Fruit fly (Drosophila melanogaster) whole organism, embryonic: ENCODE data around the gene stck.
A peak's percentile ranks its signal among the peaks of the same experiment; 100 is the strongest.

Source experiments
- CG1024 ChIP-seq: fragments of 200-800 bp; sonication (Bioruptor generic); IDR thresholded peaks from 2 replicates; pipeline ENCODE4 v1.3.6; 2022; ENCODE audit warnings: missing biosample characterization, missing genetic modification characterization
- CG10543 ChIP-seq: fragments of 200-800 bp; sonication (Bioruptor generic); optimal IDR thresholded peaks from 3 replicates; lab custom pipeline; 2017; ENCODE audit warnings: missing biosample characterization, mild to moderate bottlenecking, missing genetic modification characterization, moderate library complexity
- CG11085 ChIP-seq: fragments of 200-800 bp; sonication (Bioruptor generic); IDR thresholded peaks from 2 replicates; pipeline ENCODE4 v1.3.6; 2022; ENCODE audit warnings: missing biosample characterization, missing genetic modification characterization
- CG11398 ChIP-seq: fragments of 200-800 bp; sonication (Bioruptor generic); optimal IDR thresholded peaks from 2 replicates; lab custom pipeline; 2016; ENCODE audit warnings: missing biosample characterization, missing genetic modification characterization
- CG12104 ChIP-seq: fragments of 200-800 bp; sonication (Bioruptor generic); optimal IDR thresholded peaks from 3 replicates; lab custom pipeline; 2016; ENCODE audit warnings: missing biosample characterization, missing genetic modification characterization
- CG14860 ChIP-seq: fragments of 200-800 bp; sonication (Bioruptor generic); IDR thresholded peaks from 3 replicates; pipeline ENCODE4 v1.3.6; 2022; ENCODE audit warnings: missing biosample characterization, missing genetic modification characterization; ENCODE audit not compliant: partially characterized antibody
- CG15073 ChIP-seq: fragments of 200-800 bp; sonication (Bioruptor generic); optimal IDR thresholded peaks from 2 replicates; lab custom pipeline; 2016; ENCODE audit warnings: missing biosample characterization, missing genetic modification characterization
- CG1832 ChIP-seq: fragments of 200-800 bp; sonication (Bioruptor generic); optimal IDR thresholded peaks from 2 replicates; lab custom pipeline; 2017; ENCODE audit warnings: missing biosample characterization, mild to moderate bottlenecking, missing genetic modification characterization, inconsistent platforms
- CG2116 ChIP-seq: fragments of 200-800 bp; sonication (Bioruptor generic); optimal IDR thresholded peaks from 3 replicates; lab custom pipeline; 2018; ENCODE audit warnings: missing biosample characterization, mild to moderate bottlenecking, missing genetic modification characterization
- CG2712 ChIP-seq: fragments of 200-800 bp; optimal IDR thresholded peaks from 3 replicates; lab custom pipeline; 2019; ENCODE audit warnings: missing biosample characterization, mild to moderate bottlenecking, missing genetic modification characterization, moderate library complexity
- CG31365 ChIP-seq: fragments of 200-800 bp; sonication (Bioruptor generic); optimal IDR thresholded peaks from 2 replicates; lab custom pipeline; 2018; ENCODE audit warnings: missing biosample characterization, mild to moderate bottlenecking, missing genetic modification characterization
- CG31388 ChIP-seq: fragments of 200-800 bp; sonication (Bioruptor generic); optimal IDR thresholded peaks from 2 replicates; lab custom pipeline; 2016; ENCODE audit warnings: missing biosample characterization, missing genetic modification characterization
- CG32532 ChIP-seq: fragments of 200-800 bp; sonication (Bioruptor generic); IDR thresholded peaks from 2 replicates; pipeline ENCODE4 v1.3.6; 2022; ENCODE audit warnings: missing biosample characterization, missing genetic modification characterization
- CG32767 ChIP-seq: fragments of 200-800 bp; sonication (Bioruptor generic); IDR thresholded peaks from 2 replicates; pipeline ENCODE4 v1.3.6; 2022; ENCODE audit warnings: missing biosample characterization, missing genetic modification characterization
- CG4707 ChIP-seq: fragments of 200-800 bp; sonication (Bioruptor generic); optimal IDR thresholded peaks from 2 replicates; lab custom pipeline; 2018; ENCODE audit warnings: missing biosample characterization, mild to moderate bottlenecking, missing genetic modification characterization, moderate library complexity
- CG4730 ChIP-seq: fragments of 200-800 bp; sonication (Bioruptor generic); IDR thresholded peaks from 2 replicates; pipeline ENCODE4 v1.3.6; 2022; ENCODE audit warnings: missing biosample characterization, missing genetic modification characterization
- CG6689 ChIP-seq: fragments of 200-800 bp; sonication (Bioruptor generic); IDR thresholded peaks from 2 replicates; pipeline ENCODE4 v1.3.6; 2022; ENCODE audit warnings: missing biosample characterization, missing genetic modification characterization
- D ChIP-seq, 2 experiments: fragments of 200-800 bp in 1 of 2; fragments of >200 bp in 1 of 2; sonication (Bioruptor generic) in 1 of 2; optimal IDR thresholded peaks; 2 replicates in 1 of 2; 3 replicates in 1 of 2; lab custom pipeline; 2017; ENCODE audit warnings: mild to moderate bottlenecking in 1 of 2, missing biosample characterization in 1 of 2, missing genetic modification characterization in 1 of 2, missing genetic modification reagents in 1 of 2
- Deaf1 ChIP-seq: fragments of 200-800 bp; optimal IDR thresholded peaks from 3 replicates; lab custom pipeline; 2019; ENCODE audit warnings: missing biosample characterization, mild to moderate bottlenecking, missing genetic modification characterization, moderate library complexity
- Dip2 ChIP-seq: fragments of 200-800 bp; sonication (Bioruptor generic); IDR thresholded peaks from 2 replicates; pipeline ENCODE4 v1.3.6; 2022; ENCODE audit warnings: missing biosample characterization, missing genetic modification characterization
- Doc2 ChIP-seq: fragments of 200-800 bp; sonication (Bioruptor generic); IDR thresholded peaks from 2 replicates; pipeline ENCODE4 v1.3.6; 2022; ENCODE audit warnings: missing biosample characterization, missing genetic modification characterization
- Doc3 ChIP-seq: fragments of 200-800 bp; sonication (Bioruptor generic); IDR thresholded peaks from 3 replicates; pipeline ENCODE4 v1.3.6; 2022; ENCODE audit warnings: missing biosample characterization, missing genetic modification characterization; ENCODE audit not compliant: partially characterized antibody
- Gsc ChIP-seq: fragments of 200-800 bp; sonication (Bioruptor generic); IDR thresholded peaks from 2 replicates; pipeline ENCODE4 v1.3.6; 2022; ENCODE audit warnings: missing biosample characterization, missing genetic modification characterization
- HLH3B ChIP-seq: fragments of 200-800 bp; sonication (Bioruptor generic); IDR thresholded peaks from 2 replicates; pipeline ENCODE4 v1.3.6; 2022; ENCODE audit warnings: missing biosample characterization, missing genetic modification characterization
- HLH54F ChIP-seq: fragments of 200-800 bp; sonication (Bioruptor generic); optimal IDR thresholded peaks from 3 replicates; lab custom pipeline; 2016; ENCODE audit warnings: missing biosample characterization, missing genetic modification characterization
- HmgD ChIP-seq: fragments of 200-800 bp; sonication (Bioruptor generic); optimal IDR thresholded peaks from 3 replicates; lab custom pipeline; 2016; ENCODE audit warnings: missing biosample characterization, missing genetic modification characterization
- Hr39 ChIP-seq: fragments of >200 bp; optimal IDR thresholded peaks from 2 replicates; lab custom pipeline; 2017
- Max ChIP-seq: fragments of 200-800 bp; sonication (Bioruptor generic); optimal IDR thresholded peaks from 2 replicates; lab custom pipeline; 2016; ENCODE audit warnings: missing biosample characterization, mild to moderate bottlenecking, missing genetic modification characterization
- Mes4 ChIP-seq: fragments of 200-800 bp; sonication (Bioruptor generic); optimal IDR thresholded peaks from 2 replicates; lab custom pipeline; 2016; ENCODE audit warnings: missing biosample characterization, missing genetic modification characterization
- NC2β ChIP-seq: fragments of 200-800 bp; sonication (Bioruptor generic); optimal IDR thresholded peaks from 2 replicates; lab custom pipeline; 2016; ENCODE audit warnings: missing biosample characterization, missing genetic modification characterization
- NK7.1 ChIP-seq: fragments of 200-800 bp; sonication (Bioruptor generic); optimal IDR thresholded peaks from 3 replicates; lab custom pipeline; 2016; ENCODE audit warnings: missing biosample characterization, missing genetic modification characterization
- Sin3A ChIP-seq: fragments of >200 bp; optimal IDR thresholded peaks from 2 replicates; lab custom pipeline; 2018
- Six4 ChIP-seq: fragments of 200-800 bp; sonication (Bioruptor generic); optimal IDR thresholded peaks from 2 replicates; lab custom pipeline; 2016; ENCODE audit warnings: missing biosample characterization, missing genetic modification characterization
- Vsx1 ChIP-seq: fragments of 200-800 bp; sonication (Bioruptor generic); optimal IDR thresholded peaks from 2 replicates; lab custom pipeline; 2017; ENCODE audit warnings: missing biosample characterization, mild to moderate bottlenecking, missing genetic modification characterization, missing genetic modification reagents
- ac ChIP-seq: fragments of 200-800 bp; sonication (Bioruptor generic); optimal IDR thresholded peaks from 3 replicates; lab custom pipeline; 2017; ENCODE audit warnings: missing biosample characterization, mild to moderate bottlenecking, missing genetic modification characterization
- ara ChIP-seq: fragments of 200-800 bp; sonication (Bioruptor generic); IDR thresholded peaks from 2 replicates; pipeline ENCODE4 v1.3.6; 2022; ENCODE audit warnings: missing biosample characterization, missing genetic modification characterization
- az2 ChIP-seq: fragments of 200-800 bp; sonication (Bioruptor generic); optimal IDR thresholded peaks from 3 replicates; lab custom pipeline; 2016; ENCODE audit warnings: missing biosample characterization, missing genetic modification characterization
- bsh ChIP-seq, 2 experiments: fragments of 200-800 bp; sonication (Bioruptor generic); optimal IDR thresholded peaks; 2 replicates each; lab custom pipeline; 2017 to 2018; ENCODE audit warnings: mild to moderate bottlenecking in 2 of 2, missing biosample characterization in 2 of 2, missing genetic modification characterization in 2 of 2, moderate library complexity in 1 of 2
- dati ChIP-seq: fragments of 200-800 bp; sonication (Bioruptor generic); IDR thresholded peaks from 2 replicates; pipeline ENCODE4 v1.3.6; 2022; ENCODE audit warnings: missing biosample characterization, missing genetic modification characterization
- fru ChIP-seq: fragments of >200 bp; optimal IDR thresholded peaks from 2 replicates; lab custom pipeline; 2017
- gro ChIP-seq: fragments of 200-800 bp; sonication (Bioruptor generic); optimal IDR thresholded peaks from 2 replicates; lab custom pipeline; 2016; ENCODE audit warnings: missing biosample characterization, missing genetic modification characterization
- jigr1 ChIP-seq: fragments of 200-800 bp; sonication (Bioruptor generic); IDR thresholded peaks from 3 replicates; pipeline ENCODE4 v1.3.6; 2022; ENCODE audit warnings: missing biosample characterization, missing genetic modification characterization
- lola ChIP-seq, 3 experiments: fragments of >200 bp in 2 of 3; fragments of 200-800 bp in 1 of 3; sonication (Bioruptor generic) in 1 of 3; optimal IDR thresholded peaks; 2 replicates each; lab custom pipeline; 2017 to 2019; ENCODE audit warnings: missing biosample characterization in 3 of 3, missing genetic modification characterization in 3 of 3, mild to moderate bottlenecking in 1 of 3, moderate library complexity in 1 of 3
- nerfin-2 ChIP-seq: fragments of 200-800 bp; sonication (Bioruptor generic); IDR thresholded peaks from 2 replicates; pipeline ENCODE4 v1.3.6; 2022; ENCODE audit warnings: missing biosample characterization, missing genetic modification characterization; ENCODE audit not compliant: partially characterized antibody
- org-1 ChIP-seq: fragments of 200-800 bp; sonication (Bioruptor generic); optimal IDR thresholded peaks from 2 replicates; lab custom pipeline; 2017; ENCODE audit warnings: missing biosample characterization, missing genetic modification characterization
- p53 ChIP-seq: fragments of 200-800 bp; sonication (Bioruptor generic); optimal IDR thresholded peaks from 2 replicates; lab custom pipeline; 2016; ENCODE audit warnings: missing biosample characterization, missing genetic modification characterization
- pb ChIP-seq: fragments of 200-800 bp; sonication (Bioruptor generic); optimal IDR thresholded peaks from 3 replicates; lab custom pipeline; 2016; ENCODE audit warnings: missing biosample characterization, missing genetic modification characterization
- ro ChIP-seq: fragments of 200-800 bp; sonication (Bioruptor generic); IDR thresholded peaks from 2 replicates; pipeline ENCODE4 v1.3.6; 2022; ENCODE audit warnings: missing biosample characterization, missing genetic modification characterization
- sna ChIP-seq: fragments of 200-800 bp; sonication (Bioruptor generic); IDR thresholded peaks from 2 replicates; pipeline ENCODE4 v1.3.6; 2022; ENCODE audit warnings: missing biosample characterization, missing genetic modification characterization; ENCODE audit not compliant: partially characterized antibody
- sob ChIP-seq: fragments of 200-800 bp; sonication (Bioruptor generic); IDR thresholded peaks from 2 replicates; pipeline ENCODE4 v1.3.6; 2022; ENCODE audit warnings: missing biosample characterization, missing genetic modification characterization
- unc-4 ChIP-seq: fragments of 200-800 bp; sonication (Bioruptor generic); IDR thresholded peaks from 2 replicates; pipeline ENCODE4 v1.3.6; 2022; ENCODE audit warnings: missing biosample characterization, missing genetic modification characterization; ENCODE audit not compliant: partially characterized antibody
- vvl ChIP-seq: fragments of 200-800 bp; sonication (Bioruptor generic); IDR thresholded peaks from 2 replicates; pipeline ENCODE4 v1.3.6; 2022; ENCODE audit warnings: missing biosample characterization, missing genetic modification characterization

Gene stck

DNA sequence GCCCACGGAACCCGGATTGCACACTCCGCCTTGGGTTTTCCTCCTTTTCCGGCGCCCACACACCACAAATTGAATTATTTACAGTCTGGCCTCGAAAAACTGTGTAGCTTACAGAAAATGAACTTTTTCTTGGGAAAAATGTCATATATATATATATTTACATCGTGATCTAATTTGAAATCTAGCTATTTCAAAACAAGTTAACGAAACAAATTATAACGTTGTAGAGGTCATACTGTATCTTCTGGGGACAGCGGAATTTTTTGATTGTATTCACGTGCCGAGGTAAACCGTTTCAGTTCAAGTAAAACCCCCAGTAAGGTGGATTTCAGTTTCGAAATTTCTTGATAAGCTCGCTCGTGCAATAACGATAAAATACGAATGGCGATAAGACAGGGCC lies 2.3 kb upstream of the stck start (continued):
- no peak for TF ChIP-seq dati (GFP tag; lab: Robert Waterston, UW)
- no peak for TF ChIP-seq CG1832 (GFP tag; lab: Kevin White, UChicago)
- TF ChIP-seq unc-4 = no peak
- TF ChIP-seq org-1 = peak; percentile 11
- TF ChIP-seq nerfin-2 = no peak
- TF ChIP-seq NK7.1 = no peak
- TF ChIP-seq CG31365 (tag; lab: Kevin White, UChicago) = no peak
- TF ChIP-seq ara (GFP tag; lab: Robert Waterston, UW) = peak; percentile 23; the same call in 1 of the 2 replicates
- TF ChIP-seq Hr39 (lab: Kevin White, UChicago) = no peak
- no peak for TF ChIP-seq Max (GFP tag; lab: Kevin White, UChicago)
- no peak for TF ChIP-seq Deaf1 (tag; lab: Kevin White, UChicago)
- TF ChIP-seq az2 = peak; percentile 23
- no peak for TF ChIP-seq Six4 (GFP tag; lab: Kevin White, UChicago)
- no peak for TF ChIP-seq Sin3A (lab: Kevin White, UChicago)
- no peak for TF ChIP-seq CG2116
- 0 out of 2 replicates have a peak, but pooled peaks have one; percentile 28 for TF ChIP-seq CG32767 (GFP tag; lab: Robert Waterston, UW)
- peak; percentile 47 for TF ChIP-seq CG4730 (GFP tag; lab: Robert Waterston, UW)
- no peak for TF ChIP-seq ac (GFP tag; lab: Kevin White, UChicago)
- peak; percentile 42 for TF ChIP-seq CG2712 (tag; lab: Kevin White, UChicago)
- no peak for TF ChIP-seq ro (GFP tag; lab: Robert Waterston, UW)
- TF ChIP-seq CG11085 (GFP tag; lab: Robert Waterston, UW) = peak; percentile 68
- TF ChIP-seq CG31388 (GFP tag; lab: Kevin White, UChicago) = no peak
- no peak for TF ChIP-seq Doc2
- no peak for TF ChIP-seq p53
- TF ChIP-seq CG1024 (GFP tag; lab: Robert Waterston, UW) = 0 out of 2 replicates have a peak, but pooled peaks have one; percentile 16
- peak; percentile 62 for TF ChIP-seq HLH3B (GFP tag; lab: Robert Waterston, UW)
- no peak for TF ChIP-seq Dip2 (GFP tag; lab: Robert Waterston, UW)
- TF ChIP-seq vvl (GFP tag; lab: Robert Waterston, UW) = peak; percentile 87
- TF ChIP-seq Gsc (GFP tag; lab: Robert Waterston, UW) = no peak
- TF ChIP-seq sna (GFP tag; lab: Robert Waterston, UW) = no peak
- peak; percentile 10 for TF ChIP-seq Vsx1 (GFP tag; lab: Kevin White, UChicago)
- no peak for TF ChIP-seq CG11398 (GFP tag; lab: Kevin White, UChicago)
- TF ChIP-seq bsh (GFP tag; optimal IDR thresholded peaks at IDR 0.05; lab: Kevin White, UChicago) = peak in 1 of 2 experiments; percentile 55
- peak; percentile 73 for TF ChIP-seq CG32532 (GFP tag; lab: Robert Waterston, UW)
- peak; percentile 2 for TF ChIP-seq HLH54F (GFP tag; lab: Kevin White, UChicago)
- TF ChIP-seq gro (GFP tag; lab: Kevin White, UChicago) = no peak
- no peak for TF ChIP-seq CG12104 (GFP tag; lab: Kevin White, UChicago)
- TF ChIP-seq CG6689 (GFP tag; lab: Robert Waterston, UW) = peak; percentile 74
- no peak for TF ChIP-seq fru (lab: Kevin White, UChicago)
- TF ChIP-seq Doc3 (GFP tag; lab: Robert Waterston, UW) = no peak
- TF ChIP-seq NC2β (GFP tag; lab: Kevin White, UChicago) = no peak
- TF ChIP-seq Mes4 = no peak
- TF ChIP-seq lola (GFP tag; optimal IDR thresholded peaks at IDR 0.05; lab: Kevin White, UChicago) = no peak
- TF ChIP-seq D (optimal IDR thresholded peaks at IDR 0.05; lab: Kevin White, UChicago) = no peak
- no peak for TF ChIP-seq D (GFP tag; optimal IDR thresholded peaks at IDR 0.05; lab: Kevin White, UChicago)
- peak; percentile 1 for TF ChIP-seq CG10543 (GFP tag; lab: Kevin White, UChicago)
- TF ChIP-seq CG4707 (GFP tag; lab: Kevin White, UChicago) = no peak
- TF ChIP-seq HmgD (GFP tag; lab: Kevin White, UChicago) = no peak
- TF ChIP-seq sob (GFP tag; lab: Robert Waterston, UW) = peak; percentile 62
- no peak for TF ChIP-seq CG15073
- TF ChIP-seq pb (GFP tag; lab: Kevin White, UChicago) = no peak
- TF ChIP-seq jigr1 (GFP tag; lab: Robert Waterston, UW) = no peak
- TF ChIP-seq CG14860 = no peak
